Worm (Caenorhabditis elegans): Measurements from ENCODE around the gene Y53G8AR.5.
"Not testable (repeated sequence)": the region's sequence is repeated elsewhere in the genome, so short reads cannot be mapped to it uniquely, and the experiment has no call there.

Gene Y53G8AR.5

DNA sequence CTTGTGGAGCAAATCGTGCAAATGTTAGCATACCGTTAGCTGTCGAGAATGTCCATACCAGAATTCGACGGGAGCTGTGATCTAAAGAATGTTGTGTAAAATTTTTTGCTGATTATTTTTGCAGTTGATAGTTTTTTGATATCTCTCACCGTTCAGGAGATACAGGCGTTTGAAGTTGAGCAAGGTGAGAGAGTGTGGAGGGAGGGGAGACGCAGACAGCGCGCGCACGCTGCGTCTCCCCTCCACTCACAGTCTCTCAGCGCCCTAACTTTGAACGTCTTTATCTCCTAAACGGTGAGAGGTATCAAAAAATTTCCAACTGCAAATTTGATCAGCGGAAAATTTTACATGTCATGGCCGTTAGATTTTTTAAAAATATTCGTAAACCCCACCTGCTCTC, 42.2 kb upstream of the Y53G8AR.5 start:
- no peak for TF ChIP-seq nhr-67 (tag; optimal IDR thresholded peaks at IDR 0.05)
- TF ChIP-seq nfya-1 (tag; optimal IDR thresholded peaks at IDR 0.05; ENCODE audit: insufficient read depth), result no peak
- TF ChIP-seq elt-1 (tag; optimal IDR thresholded peaks at IDR 0.05), result no peak
- TF ChIP-seq hmg-11 (tag; optimal IDR thresholded peaks at IDR 0.05), result no peak
- no peak for TF ChIP-seq skn-1 (tag; optimal IDR thresholded peaks at IDR 0.05)
- no peak for TF ChIP-seq ceh-16 (tag; optimal IDR thresholded peaks at IDR 0.05)
- no peak for TF ChIP-seq R02D3.7 (tag; optimal IDR thresholded peaks at IDR 0.05)
- TF ChIP-seq nhr-28 (tag; optimal IDR thresholded peaks at IDR 0.05), result no peak
- no peak for TF ChIP-seq egl-27 (tag; optimal IDR thresholded peaks at IDR 0.05)
- TF ChIP-seq nhr-237 (tag; optimal IDR thresholded peaks at IDR 0.05), result no peak
- no peak for TF ChIP-seq nhr-11 (tag; optimal IDR thresholded peaks at IDR 0.05)
- TF ChIP-seq nhr-43 (tag; optimal IDR thresholded peaks at IDR 0.05; ENCODE audit: poor library complexity, severe bottlenecking), result no peak
- TF ChIP-seq nhr-76 (tag; optimal IDR thresholded peaks at IDR 0.05), result no peak
- no peak for TF ChIP-seq ceh-82 (tag; optimal IDR thresholded peaks at IDR 0.05)
- no peak for TF ChIP-seq fkh-10 (GFP tag; optimal IDR thresholded peaks at IDR 0.05)
- no peak for TF ChIP-seq aly-2 (tag; optimal IDR thresholded peaks at IDR 0.05)
- TF ChIP-seq lin-39 (tag; optimal IDR thresholded peaks at IDR 0.05), result no peak
- no peak for TF ChIP-seq lin-15B (tag; optimal IDR thresholded peaks at IDR 0.05)
- TF ChIP-seq zag-1 (tag; optimal IDR thresholded peaks at IDR 0.05), result no peak
- no peak for TF ChIP-seq pqm-1 (tag; optimal IDR thresholded peaks at IDR 0.05)

ce11 chrIII:3255575-3255974, 41.7 kb upstream of the Y53G8AR.5 start, which contains the start of gene Y53G8AM.4:
TSS of gene Y53G8AM.4 (minus strand) at chrIII:3255675.
- no peak for TF ChIP-seq nhr-11 (tag; optimal IDR thresholded peaks at IDR 0.05)
- no peak for TF ChIP-seq nhr-23 (tag; optimal IDR thresholded peaks at IDR 0.05)
- TF ChIP-seq fkh-10 (GFP tag; optimal IDR thresholded peaks at IDR 0.05), result no peak
- TF ChIP-seq fos-1 (tag; optimal IDR thresholded peaks at IDR 0.05), result no peak
- no peak for TF ChIP-seq skn-1 (tag; optimal IDR thresholded peaks at IDR 0.05)
- TF ChIP-seq nfya-1 (tag; optimal IDR thresholded peaks at IDR 0.05; ENCODE audit: insufficient read depth), result no peak
- no peak for TF ChIP-seq nhr-77 (tag; optimal IDR thresholded peaks at IDR 0.05)
- TF ChIP-seq snpc-4 (tag; optimal IDR thresholded peaks at IDR 0.05), result no peak
- TF ChIP-seq mml-1 (tag; optimal IDR thresholded peaks at IDR 0.05), result no peak
- TF ChIP-seq elt-1 (tag; optimal IDR thresholded peaks at IDR 0.05), result no peak
- TF ChIP-seq lsy-12 (tag; optimal IDR thresholded peaks at IDR 0.05), result no peak
- no peak for TF ChIP-seq jun-1 (tag; optimal IDR thresholded peaks at IDR 0.05)
- TF ChIP-seq R02D3.7 (tag; optimal IDR thresholded peaks at IDR 0.05), result no peak
- no peak for TF ChIP-seq ztf-11 (tag; optimal IDR thresholded peaks at IDR 0.05)

- no peak for TF ChIP-seq elt-3 (tag; optimal IDR thresholded peaks at IDR 0.05)
- no peak for TF ChIP-seq elt-1 (tag; optimal IDR thresholded peaks at IDR 0.05)
- no peak for TF ChIP-seq lin-15B (tag; optimal IDR thresholded peaks at IDR 0.05)
- no peak for TF ChIP-seq egl-27 (tag; optimal IDR thresholded peaks at IDR 0.05)
- TF ChIP-seq ztf-4 (tag; optimal IDR thresholded peaks at IDR 0.05), result no peak
- no peak for TF ChIP-seq snpc-4 (tag; optimal IDR thresholded peaks at IDR 0.05)
- TF ChIP-seq nhr-43 (tag; optimal IDR thresholded peaks at IDR 0.05; ENCODE audit: poor library complexity, severe bottlenecking), result no peak
- no peak for TF ChIP-seq lin-39 (tag; optimal IDR thresholded peaks at IDR 0.05)
- TF ChIP-seq nhr-67 (tag; optimal IDR thresholded peaks at IDR 0.05), result no peak
Observed at ce11 chrIII:3258306-3258705, 38.9 kb upstream of the Y53G8AR.5 start, which contains the start of gene nspg-7.2. TSS of gene nspg-7.2 (minus strand) at chrIII:3258406.

- not testable (repeated sequence) for TF ChIP-seq lin-39, ceh-28, mdl-1 (tag; optimal IDR thresholded peaks at IDR 0.05)
Observed at ce11 chrIII:3259691-3260090, 37.6 kb upstream of the Y53G8AR.5 start, which contains the start of gene Y53G8AM.6. TSS of gene Y53G8AM.6 (minus strand) at chrIII:3259791.

- TF ChIP-seq nfya-1 (tag; optimal IDR thresholded peaks at IDR 0.05; ENCODE audit: insufficient read depth), result no peak
- peak; percentile 64 for TF ChIP-seq ceh-28 (tag; optimal IDR thresholded peaks at IDR 0.05)
Observed at ce11 chrIII:3263696-3264095, 33.6 kb upstream of the Y53G8AR.5 start.

DNA sequence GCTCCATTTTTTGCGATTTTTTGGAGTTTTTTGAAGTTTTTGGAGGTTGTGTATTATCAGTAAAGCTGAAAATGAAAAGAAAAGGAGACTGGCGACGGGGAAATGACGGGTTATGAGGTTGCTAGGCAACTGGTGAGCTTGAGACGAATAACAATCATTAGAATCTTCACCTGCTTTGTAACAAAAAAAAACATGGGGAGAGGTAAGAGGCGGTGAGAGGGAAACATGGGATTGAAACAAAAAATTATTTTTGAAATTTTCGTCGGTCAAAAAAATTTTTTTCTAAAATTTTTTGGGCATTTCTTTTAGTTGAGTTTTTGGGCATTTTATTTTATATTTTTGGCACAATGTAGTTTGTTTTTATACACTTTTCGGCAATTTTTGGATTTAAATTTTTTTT, 30.6 kb upstream of the Y53G8AR.5 start, which contains the start of gene Y53G8AM.7:
Gene Y53G8AM.7, minus strand, starts transcription at position 101 of the 400 bp plus-strand sequence.
- TF ChIP-seq ceh-16 (tag; optimal IDR thresholded peaks at IDR 0.05), result no peak
- TF ChIP-seq snpc-4 (tag; optimal IDR thresholded peaks at IDR 0.05), result no peak
- TF ChIP-seq elt-2 (tag; optimal IDR thresholded peaks at IDR 0.05), result no peak
- TF ChIP-seq ama-1 (optimal IDR thresholded peaks at IDR 0.05), result no peak
- no peak for TF ChIP-seq nfya-1 (tag; optimal IDR thresholded peaks at IDR 0.05; ENCODE audit: insufficient read depth)
- no peak for TF ChIP-seq hmg-11 (tag; optimal IDR thresholded peaks at IDR 0.05)
- no peak for TF ChIP-seq pha-4 (tag; optimal IDR thresholded peaks at IDR 0.05)
- TF ChIP-seq egl-27 (tag; optimal IDR thresholded peaks at IDR 0.05), result no peak
- TF ChIP-seq nhr-77 (tag; optimal IDR thresholded peaks at IDR 0.05), result no peak
- no peak for TF ChIP-seq tbx-2 (tag; optimal IDR thresholded peaks at IDR 0.05)
- no peak for TF ChIP-seq nhr-25 (tag; optimal IDR thresholded peaks at IDR 0.05)
- no peak for TF ChIP-seq lin-39 (tag; optimal IDR thresholded peaks at IDR 0.05)
- no peak for TF ChIP-seq mml-1 (tag; optimal IDR thresholded peaks at IDR 0.05)
- TF ChIP-seq zag-1 (tag; optimal IDR thresholded peaks at IDR 0.05), result no peak
